Fruit fly (Drosophila melanogaster) whole organism, embryonic: ENCODE data around the gene MED19.
A peak's percentile ranks its signal among the peaks of the same experiment; 100 is the strongest.

Experiments
- Adf1 ChIP-seq: fragments of 200-800 bp; sonication (Bioruptor generic); IDR thresholded peaks from 2 replicates; pipeline ENCODE4 v1.3.6; 2022; ENCODE audit warnings: missing biosample characterization, missing genetic modification characterization
- Atf6 ChIP-seq: fragments of 200-800 bp; sonication (Bioruptor generic); IDR thresholded peaks from 2 replicates; pipeline ENCODE4 v1.3.6; 2022; ENCODE audit warnings: missing biosample characterization, missing genetic modification characterization
- Awh ChIP-seq: fragments of 200-800 bp; sonication (Bioruptor generic); IDR thresholded peaks from 2 replicates; pipeline ENCODE4, ENCODE4 v1.3.6; 2022; ENCODE audit warnings: missing biosample characterization, missing genetic modification characterization
- CG10543 ChIP-seq: fragments of 200-800 bp; sonication (Bioruptor generic); optimal IDR thresholded peaks from 3 replicates; lab custom pipeline; 2017; ENCODE audit warnings: missing biosample characterization, mild to moderate bottlenecking, missing genetic modification characterization, moderate library complexity
- CG11696 ChIP-seq: fragments of 200-800 bp; sonication (Bioruptor generic); IDR thresholded peaks from 2 replicates; pipeline ENCODE4 v1.3.6; 2022; ENCODE audit warnings: missing biosample characterization, missing genetic modification characterization
- CG12299 ChIP-seq: fragments of 200-800 bp; sonication (Bioruptor generic); optimal IDR thresholded peaks from 2 replicates; lab custom pipeline; 2018; ENCODE audit warnings: missing biosample characterization, mild to moderate bottlenecking, missing genetic modification characterization
- CG12769 ChIP-seq: fragments of 200-800 bp; sonication (Bioruptor generic); optimal IDR thresholded peaks from 2 replicates; lab custom pipeline; 2019; ENCODE audit warnings: missing biosample characterization, mild to moderate bottlenecking, missing genetic modification characterization, moderate library complexity
- CG13287 ChIP-seq: fragments of 200-800 bp; sonication (Bioruptor generic); IDR thresholded peaks from 2 replicates; pipeline ENCODE4 v1.3.6; 2022; ENCODE audit warnings: missing biosample characterization, missing genetic modification characterization; ENCODE audit not compliant: partially characterized antibody
- CG14441 ChIP-seq: fragments of 200-800 bp; sonication (Bioruptor generic); IDR thresholded peaks from 2 replicates; pipeline ENCODE4 v1.3.6; 2022; ENCODE audit warnings: missing biosample characterization, missing genetic modification characterization
- CG15514 ChIP-seq: fragments of 200-800 bp; sonication (Bioruptor generic); optimal IDR thresholded peaks from 3 replicates; lab custom pipeline; 2017; ENCODE audit warnings: missing biosample characterization, missing genetic modification characterization, mild to moderate bottlenecking, moderate library complexity, missing genetic modification reagents
- CG16863 ChIP-seq: fragments of 200-800 bp; sonication (Bioruptor generic); optimal IDR thresholded peaks from 3 replicates; lab custom pipeline; 2016; ENCODE audit warnings: missing biosample characterization, missing genetic modification characterization
- CG17186 ChIP-seq: fragments of 200-800 bp; sonication (Bioruptor generic); optimal IDR thresholded peaks from 3 replicates; lab custom pipeline; 2017; ENCODE audit warnings: missing biosample characterization, missing genetic modification reagents, missing genetic modification characterization
- CG1832 ChIP-seq: fragments of 200-800 bp; sonication (Bioruptor generic); optimal IDR thresholded peaks from 2 replicates; lab custom pipeline; 2017; ENCODE audit warnings: missing biosample characterization, mild to moderate bottlenecking, missing genetic modification characterization, inconsistent platforms
- CG3163 ChIP-seq: fragments of 200-800 bp; sonication (Bioruptor generic); optimal IDR thresholded peaks from 3 replicates; lab custom pipeline; 2016; ENCODE audit warnings: missing biosample characterization, missing genetic modification characterization
- CG4617 ChIP-seq: fragments of 200-800 bp; sonication (Bioruptor generic); optimal IDR thresholded peaks from 3 replicates; lab custom pipeline; 2016; ENCODE audit warnings: missing biosample characterization, missing genetic modification characterization, borderline replicate concordance
- CG6654 ChIP-seq: fragments of 200-800 bp; sonication (Bioruptor generic); optimal IDR thresholded peaks from 2 replicates; lab custom pipeline; 2017; ENCODE audit warnings: missing biosample characterization, mild to moderate bottlenecking, missing genetic modification characterization
- CG6689 ChIP-seq: fragments of 200-800 bp; sonication (Bioruptor generic); IDR thresholded peaks from 2 replicates; pipeline ENCODE4 v1.3.6; 2022; ENCODE audit warnings: missing biosample characterization, missing genetic modification characterization
- CG6791 ChIP-seq: fragments of 200-800 bp; sonication (Bioruptor generic); IDR thresholded peaks from 3 replicates; pipeline ENCODE4 v1.3.6; 2022; ENCODE audit warnings: missing biosample characterization, missing genetic modification characterization; ENCODE audit not compliant: partially characterized antibody
- CG7987 ChIP-seq: fragments of 200-800 bp; sonication (Bioruptor generic); optimal IDR thresholded peaks from 2 replicates; lab custom pipeline; 2018; ENCODE audit warnings: missing biosample characterization, mild to moderate bottlenecking, missing genetic modification characterization, moderate library complexity
- CG8290 ChIP-seq, 3 experiments: fragments of 200-800 bp; sonication (Bioruptor generic); optimal IDR thresholded peaks; 2 replicates each; lab custom pipeline; 2016 to 2019; ENCODE audit warnings: missing biosample characterization in 3 of 3, missing genetic modification characterization in 3 of 3, mild to moderate bottlenecking in 2 of 3, moderate library complexity in 1 of 3
- Dref ChIP-seq: fragments of 200-800 bp; sonication (Bioruptor generic); IDR thresholded peaks from 2 replicates; pipeline ENCODE4 v1.3.6; 2022; ENCODE audit warnings: missing biosample characterization, missing genetic modification characterization
- HmgZ ChIP-seq: fragments of 200-800 bp; sonication (Bioruptor generic); optimal IDR thresholded peaks from 2 replicates; lab custom pipeline; 2018; ENCODE audit warnings: missing biosample characterization, mild to moderate bottlenecking, missing genetic modification characterization
- Hmr ChIP-seq: fragments of 200-800 bp; sonication (Bioruptor generic); optimal IDR thresholded peaks from 3 replicates; lab custom pipeline; 2017; ENCODE audit warnings: mild to moderate bottlenecking, missing biosample characterization, missing genetic modification reagents, missing genetic modification characterization
- Jarid2 ChIP-seq: fragments of 200-800 bp; sonication (Bioruptor generic); optimal IDR thresholded peaks from 3 replicates; lab custom pipeline; 2017; ENCODE audit warnings: mild to moderate bottlenecking, missing biosample characterization, missing genetic modification reagents, missing genetic modification characterization
- Meics ChIP-seq: fragments of 200-800 bp; sonication (Bioruptor generic); optimal IDR thresholded peaks from 2 replicates; lab custom pipeline; 2017; ENCODE audit warnings: missing biosample characterization, mild to moderate bottlenecking, missing genetic modification characterization
- Mrtf ChIP-seq: fragments of 200-800 bp; sonication (Bioruptor generic); IDR thresholded peaks from 3 replicates; pipeline ENCODE4 v1.3.6; 2022; ENCODE audit warnings: missing biosample characterization, missing genetic modification characterization
- Nf-YA ChIP-seq: fragments of 200-800 bp; sonication (Bioruptor generic); IDR thresholded peaks from 2 replicates; pipeline ENCODE4 v1.3.6; 2022; ENCODE audit warnings: missing biosample characterization, missing genetic modification characterization
- Optix ChIP-seq: fragments of 200-800 bp; sonication (Bioruptor generic); IDR thresholded peaks from 3 replicates; pipeline ENCODE4 v1.3.6; 2022; ENCODE audit warnings: missing biosample characterization, missing genetic modification characterization
- Rfx ChIP-seq: fragments of 200-800 bp; sonication (Bioruptor generic); IDR thresholded peaks from 2 replicates; pipeline ENCODE4 v1.3.6; 2022; ENCODE audit warnings: missing biosample characterization, missing genetic modification characterization
- Sry-δ ChIP-seq: fragments of 200-800 bp; sonication (Bioruptor generic); optimal IDR thresholded peaks from 2 replicates; lab custom pipeline; 2016; ENCODE audit warnings: missing biosample characterization, missing genetic modification characterization
- Ssrp ChIP-seq: fragments of 200-800 bp; sonication (Bioruptor generic); optimal IDR thresholded peaks from 2 replicates; lab custom pipeline; 2018; ENCODE audit warnings: missing biosample characterization, mild to moderate bottlenecking, missing genetic modification characterization, moderate library complexity
- Trl ChIP-seq, 3 experiments: fragments of >200 bp in 2 of 3; fragments of 200-800 bp in 1 of 3; sonication (Bioruptor generic) in 1 of 3; optimal IDR thresholded peaks; 2 replicates in 1 of 3; 3 replicates in 2 of 3; lab custom pipeline; 2016 to 2017; ENCODE audit warnings: missing biosample characterization in 1 of 3, missing genetic modification characterization in 1 of 3
- amos ChIP-seq: fragments of 200-800 bp; sonication (Bioruptor generic); IDR thresholded peaks from 2 replicates; pipeline ENCODE4 v1.3.6; 2022; ENCODE audit warnings: missing biosample characterization, missing genetic modification characterization; ENCODE audit not compliant: partially characterized antibody
- ase ChIP-seq: fragments of 200-800 bp; sonication (Bioruptor generic); IDR thresholded peaks from 3 replicates; pipeline ENCODE4 v1.3.6; 2022; ENCODE audit warnings: missing biosample characterization, missing genetic modification characterization
- ash1 ChIP-seq: fragments of 200-800 bp; sonication (Bioruptor generic); optimal IDR thresholded peaks from 2 replicates; lab custom pipeline; 2018; ENCODE audit warnings: missing biosample characterization, mild to moderate bottlenecking, missing genetic modification characterization
- ato ChIP-seq: fragments of 200-800 bp; sonication (Bioruptor generic); IDR thresholded peaks from 2 replicates; pipeline ENCODE4 v1.3.6; 2022; ENCODE audit warnings: missing biosample characterization, missing genetic modification characterization; ENCODE audit not compliant: partially characterized antibody
- crol ChIP-seq: fragments of 200-800 bp; sonication (Bioruptor generic); IDR thresholded peaks from 2 replicates; pipeline ENCODE4 v1.3.6; 2022; ENCODE audit warnings: missing biosample characterization, missing genetic modification characterization
- dysf ChIP-seq: fragments of 200-800 bp; sonication (Bioruptor generic); IDR thresholded peaks from 3 replicates; pipeline ENCODE4 v1.3.6; 2022; ENCODE audit warnings: missing biosample characterization, missing genetic modification characterization
- jigr1 ChIP-seq: fragments of 200-800 bp; sonication (Bioruptor generic); IDR thresholded peaks from 3 replicates; pipeline ENCODE4 v1.3.6; 2022; ENCODE audit warnings: missing biosample characterization, missing genetic modification characterization
- kah ChIP-seq: fragments of 200-800 bp; sonication (Bioruptor generic); optimal IDR thresholded peaks from 2 replicates; lab custom pipeline; 2018; ENCODE audit warnings: missing biosample characterization, mild to moderate bottlenecking, missing genetic modification characterization
- lov ChIP-seq, 2 experiments: fragments of 200-800 bp in 1 of 2; fragments of >200 bp in 1 of 2; sonication (Bioruptor generic) in 1 of 2; IDR thresholded peaks in 1 of 2; optimal IDR thresholded peaks in 1 of 2; 2 replicates in 1 of 2; 3 replicates in 1 of 2; pipeline versions ENCODE4 v1.3.6 to Lab custom; 2017 to 2022; ENCODE audit warnings: missing biosample characterization in 1 of 2, missing genetic modification characterization in 1 of 2
- maf-S ChIP-seq: fragments of 200-800 bp; sonication (Bioruptor generic); optimal IDR thresholded peaks from 2 replicates; lab custom pipeline; 2016; ENCODE audit warnings: missing biosample characterization, missing genetic modification characterization
- mam ChIP-seq: fragments of 200-800 bp; sonication (Bioruptor generic); optimal IDR thresholded peaks from 3 replicates; lab custom pipeline; 2016; ENCODE audit warnings: missing biosample characterization, missing genetic modification characterization
- mirr ChIP-seq: fragments of 200-800 bp; sonication (Bioruptor generic); optimal IDR thresholded peaks from 3 replicates; lab custom pipeline; 2018; ENCODE audit warnings: missing biosample characterization, mild to moderate bottlenecking, missing genetic modification characterization
- pan ChIP-seq, 4 experiments: fragments of >200 bp in 3 of 4; fragments of 200-800 bp in 1 of 4; sonication (Bioruptor generic) in 1 of 4; optimal IDR thresholded peaks in 3 of 4; IDR thresholded peaks in 1 of 4; 2 replicates each; pipeline versions ENCODE4 v1.3.6 to Lab custom; 2017 to 2022; ENCODE audit warnings: missing biosample characterization in 2 of 4, missing genetic modification characterization in 2 of 4, mixed read lengths in 1 of 4
- sna ChIP-seq: fragments of 200-800 bp; sonication (Bioruptor generic); IDR thresholded peaks from 2 replicates; pipeline ENCODE4 v1.3.6; 2022; ENCODE audit warnings: missing biosample characterization, missing genetic modification characterization; ENCODE audit not compliant: partially characterized antibody
- vnd ChIP-seq: fragments of 200-800 bp; sonication (Bioruptor generic); IDR thresholded peaks from 3 replicates; pipeline ENCODE4 v1.3.6; 2022; ENCODE audit warnings: missing biosample characterization, missing genetic modification characterization; ENCODE audit not compliant: partially characterized antibody

Gene MED19

dm6 chr3L:17841085-17841606 lies 5.2 kb downstream of the MED19 start, which contains the start of gene CG5577 (continued):
- TF ChIP-seq Meics (GFP tag; lab: Kevin White, UChicago) (peak; percentile 40), CG4617 (GFP tag; lab: Kevin White, UChicago) (no peak), CG6791 (GFP tag; lab: Robert Waterston, UW) (no peak; the same call in 2 of the 3 replicates), sna (GFP tag; lab: Robert Waterston, UW) (peak; percentile 78), Awh (no peak), vnd (GFP tag; lab: Robert Waterston, UW) (peak; percentile 60; the same call in 2 of the 3 replicates), Adf1 (peak; percentile 71; the same call in 1 of the 2 replicates), kah (no peak), jigr1 (GFP tag; lab: Robert Waterston, UW) (no peak), mam (peak; percentile 22), CG17186 (GFP tag; lab: Kevin White, UChicago) (no peak), CG8290 (GFP tag; optimal IDR thresholded peaks at IDR 0.05; lab: Kevin White, UChicago) (no peak), CG8290 (tag; optimal IDR thresholded peaks at IDR 0.05; lab: Kevin White, UChicago) (peak in 1 of 2 experiments; percentile 72), CG1832 (peak; percentile 38), lov (optimal IDR thresholded peaks at IDR 0.05; lab: Kevin White, UChicago) (no peak), lov (GFP tag; IDR thresholded peaks at IDR 0.05; lab: Robert Waterston, UW) (0 out of 3 replicates have a peak, but pooled peaks have one; percentile 9), Rfx (peak; percentile 63), ase (GFP tag; lab: Robert Waterston, UW) (peak; percentile 39; the same call in 1 of the 3 replicates), dysf (GFP tag; lab: Robert Waterston, UW) (0 out of 3 replicates have a peak, but pooled peaks have one; percentile 12), Jarid2 (GFP tag; lab: Kevin White, UChicago) (no peak), CG13287 (GFP tag; lab: Robert Waterston, UW) (peak; percentile 90), pan (optimal IDR thresholded peaks at IDR 0.05; lab: Kevin White, UChicago) (no peak), pan (GFP tag; optimal IDR thresholded peaks at IDR 0.05 in 1 of 2, IDR thresholded peaks at IDR 0.05 in 1 of 2) (no peak), CG3163 (GFP tag; lab: Kevin White, UChicago) (peak; percentile 14), maf-S (no peak), Ssrp (tag; lab: Kevin White, UChicago) (no peak), CG15514 (peak; percentile 56), CG16863 (no peak), CG10543 (GFP tag; lab: Kevin White, UChicago) (peak; percentile 79), Nf-YA (GFP tag; lab: Robert Waterston, UW) (no peak), CG11696 (GFP tag; lab: Robert Waterston, UW) (no peak), CG6654 (GFP tag; lab: Kevin White, UChicago) (no peak), ash1 (GFP tag; lab: Kevin White, UChicago) (no peak), CG12769 (peak; percentile 82), HmgZ (tag; lab: Kevin White, UChicago) (peak; percentile 75), CG12299 (no peak), ato (GFP tag; lab: Robert Waterston, UW) (no peak), Sry-δ (peak; percentile 8), Hmr (GFP tag; lab: Kevin White, UChicago) (peak; percentile 46), CG14441 (no peak), crol (GFP tag; lab: Robert Waterston, UW) (peak; percentile 28; the same call in 1 of the 2 replicates), mirr (GFP tag; lab: Kevin White, UChicago) (peak; percentile 57), amos (GFP tag; lab: Robert Waterston, UW) (peak; percentile 65; the same call in 1 of the 2 replicates), Dref (GFP tag; lab: Robert Waterston, UW) (peak; percentile 57), CG6689 (GFP tag; lab: Robert Waterston, UW) (peak; percentile 32; the same call in 1 of the 2 replicates), Trl (optimal IDR thresholded peaks at IDR 0.05; lab: Kevin White, UChicago) (peak; percentile 38 to 75), Trl (GFP tag; optimal IDR thresholded peaks at IDR 0.05; lab: Kevin White, UChicago) (peak; percentile 9), Mrtf (GFP tag; lab: Robert Waterston, UW) (no peak), CG7987 (GFP tag; lab: Kevin White, UChicago) (peak; percentile 28), Atf6 (GFP tag; lab: Robert Waterston, UW) (peak; percentile 20; the same call in 1 of the 2 replicates), Optix (GFP tag; lab: Robert Waterston, UW) (no peak)
